Worm (Caenorhabditis elegans): Measurements from ENCODE around the gene rpb-6.

Gene rpb-6

DNA sequence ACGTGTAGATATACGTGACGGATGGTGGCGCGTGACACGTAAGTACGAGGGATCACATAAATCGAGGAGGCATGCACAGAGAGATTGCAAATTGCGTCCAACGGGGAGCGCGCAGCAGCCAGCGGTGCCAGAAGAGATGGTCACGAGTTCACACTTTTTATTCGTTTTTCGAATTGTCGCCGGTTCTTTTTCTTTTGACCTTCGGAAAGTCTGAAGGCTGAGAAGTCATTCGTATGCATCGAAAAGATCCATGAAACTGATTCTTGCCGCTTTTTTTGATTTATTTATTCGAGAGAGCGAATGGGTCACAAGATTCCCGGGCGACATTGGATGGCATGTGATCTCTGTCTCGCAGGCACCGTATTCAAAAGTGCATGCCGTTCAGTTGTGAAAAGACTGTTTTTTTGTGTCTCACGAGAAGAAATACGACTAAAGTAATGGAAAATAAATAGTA is 20.2 kb upstream of the rpb-6 start (continued):
- no peak for TF ChIP-seq nhr-10 (tag; optimal IDR thresholded peaks at IDR 0.05)
- no peak for TF ChIP-seq lin-15B (tag; optimal IDR thresholded peaks at IDR 0.05)
- no peak for TF ChIP-seq spr-1 (tag; optimal IDR thresholded peaks at IDR 0.05)
- TF ChIP-seq Y5F2A.4 (GFP tag; optimal IDR thresholded peaks at IDR 0.05), result no peak
- no peak for TF ChIP-seq zip-2 (tag; optimal IDR thresholded peaks at IDR 0.05)
- TF ChIP-seq ceh-62 (tag; optimal IDR thresholded peaks at IDR 0.05), result no peak
- TF ChIP-seq nhr-41 (GFP tag; IDR thresholded peaks at IDR 0.05), result no peak
- no peak for TF ChIP-seq cey-2 (tag; optimal IDR thresholded peaks at IDR 0.05; ENCODE audit: borderline replicate concordance, insufficient read depth)
- peak; percentile 84 for TF ChIP-seq nhr-25 (tag; optimal IDR thresholded peaks at IDR 0.05; ENCODE audit: borderline replicate concordance, insufficient read depth)
- TF ChIP-seq unc-62 (GFP tag; optimal IDR thresholded peaks at IDR 0.05 in 1 of 2), result peak in 1 of 2 experiments; percentile 98
- no peak for TF ChIP-seq unc-62 (tag; optimal IDR thresholded peaks at IDR 0.05)
- TF ChIP-seq attf-4 (tag; optimal IDR thresholded peaks at IDR 0.05), result no peak
- TF ChIP-seq pha-4 (GFP tag; IDR thresholded peaks at IDR 0.05), result no peak
- TF ChIP-seq pha-4 (tag; optimal IDR thresholded peaks at IDR 0.05), result no peak
- no peak for TF ChIP-seq T20F7.1 (GFP tag; optimal IDR thresholded peaks at IDR 0.05)
- no peak for TF ChIP-seq F26F4.8 (GFP tag; conservative IDR thresholded peaks at IDR 0.05)
- TF ChIP-seq tag-97 (GFP tag; IDR thresholded peaks at IDR 0.05), result no peak
- TF ChIP-seq daf-16 (GFP tag; optimal IDR thresholded peaks at IDR 0.05), result no peak
- no peak for TF ChIP-seq daf-16 (tag; optimal IDR thresholded peaks at IDR 0.05)
- no peak for TF ChIP-seq nhr-42 (GFP tag; IDR thresholded peaks at IDR 0.05)
- peak; percentile 98 for TF ChIP-seq hlh-30 (tag; optimal IDR thresholded peaks at IDR 0.05; ENCODE audit: insufficient read depth)
- TF ChIP-seq fkh-10 (GFP tag; optimal IDR thresholded peaks at IDR 0.05), result no peak
- TF ChIP-seq vab-7 (GFP tag; IDR thresholded peaks at IDR 0.05), result no peak
- TF ChIP-seq Y105C5A.15 (GFP tag; IDR thresholded peaks at IDR 0.05), result no peak
- TF ChIP-seq nhr-102 (tag; optimal IDR thresholded peaks at IDR 0.05), result no peak
- TF ChIP-seq ceh-28 (tag; optimal IDR thresholded peaks at IDR 0.05), result no peak
- no peak for TF ChIP-seq mxl-2 (GFP tag; conservative IDR thresholded peaks at IDR 0.05)
- TF ChIP-seq hmg-1.1 (GFP tag; IDR thresholded peaks at IDR 0.05), result peak; percentile 70; the same call in 1 of the 2 replicates
- TF ChIP-seq ceh-44 (GFP tag; IDR thresholded peaks at IDR 0.05), result no peak
- no peak for TF ChIP-seq snpc-1.2 (GFP tag; IDR thresholded peaks at IDR 0.05)
- no peak for TF ChIP-seq lin-39 (tag; optimal IDR thresholded peaks at IDR 0.05)
- peak; percentile 44 for TF ChIP-seq duxl-1 (tag; optimal IDR thresholded peaks at IDR 0.05; ENCODE audit: poor library complexity)
- no peak for TF ChIP-seq F44E2.7 (GFP tag; IDR thresholded peaks at IDR 0.05)
- TF ChIP-seq aly-2 (tag; optimal IDR thresholded peaks at IDR 0.05), result no peak
- TF ChIP-seq ces-1 (GFP tag; optimal IDR thresholded peaks at IDR 0.05), result no peak
- TF ChIP-seq snpc-4 (tag; optimal IDR thresholded peaks at IDR 0.05), result no peak
- peak; percentile 17; the same call in 1 of the 2 replicates for TF ChIP-seq T26A8.4 (GFP tag; IDR thresholded peaks at IDR 0.05)
- no peak for TF ChIP-seq jun-1 (tag; optimal IDR thresholded peaks at IDR 0.05)
- TF ChIP-seq aha-1 (tag), result peak; percentile 99
- no peak for TF ChIP-seq R02D3.7 (tag; optimal IDR thresholded peaks at IDR 0.05)
- TF ChIP-seq F49E8.2 (tag; optimal IDR thresholded peaks at IDR 0.05; ENCODE audit: borderline replicate concordance), result no peak
- no peak for TF ChIP-seq lin-13 (GFP tag; optimal IDR thresholded peaks at IDR 0.05)
- no peak for TF ChIP-seq F37D6.2 (tag; optimal IDR thresholded peaks at IDR 0.05)
- TF ChIP-seq F10B5.3 (tag; optimal IDR thresholded peaks at IDR 0.05), result no peak
- no peak for TF ChIP-seq nhr-77 (tag; optimal IDR thresholded peaks at IDR 0.05)
- no peak for TF ChIP-seq tra-1 (GFP tag; IDR thresholded peaks at IDR 0.05)
- TF ChIP-seq lin-29 (GFP tag; IDR thresholded peaks at IDR 0.05), result peak; percentile 24; the same call in 1 of the 2 replicates
- TF ChIP-seq hlh-11 (tag; optimal IDR thresholded peaks at IDR 0.05), result peak; percentile 88
- TF ChIP-seq dpl-1 (GFP tag; optimal IDR thresholded peaks at IDR 0.05), result peak; percentile 16
- TF ChIP-seq nhr-237 (tag; optimal IDR thresholded peaks at IDR 0.05), result no peak
- peak; percentile 40 for TF ChIP-seq rbr-2 (tag; optimal IDR thresholded peaks at IDR 0.05)
- no peak for TF ChIP-seq ZK337.2 (GFP tag; IDR thresholded peaks at IDR 0.05)
